Worm (Caenorhabditis elegans) whole organism, L2 larva: ENCODE measurements around the gene F59B2.14.

Experiments used
- alr-1 ChIP-seq: fragments of 150-350 bp; optimal IDR thresholded peaks from 2 replicates; lab custom pipeline; 2014; ENCODE audit warnings: missing biosample characterization, missing genetic modification characterization
- elt-1 ChIP-seq: fragments of 150-350 bp; optimal IDR thresholded peaks from 2 replicates; lab custom pipeline; 2014; ENCODE audit warnings: missing biosample characterization, missing genetic modification characterization
- mdl-1 ChIP-seq, 2 experiments: fragments of 150-350 bp in 1 of 2; sonication (generic microtip) in 1 of 2; optimal IDR thresholded peaks; 2 replicates each; lab custom pipeline; 2017; ENCODE audit warnings: missing biosample characterization in 2 of 2, missing genetic modification characterization in 2 of 2
- unc-62 ChIP-seq: fragments of 150-350 bp; optimal IDR thresholded peaks from 2 replicates; lab custom pipeline; 2014; ENCODE audit warnings: missing biosample characterization, missing genetic modification reagents, missing genetic modification characterization

DNA sequence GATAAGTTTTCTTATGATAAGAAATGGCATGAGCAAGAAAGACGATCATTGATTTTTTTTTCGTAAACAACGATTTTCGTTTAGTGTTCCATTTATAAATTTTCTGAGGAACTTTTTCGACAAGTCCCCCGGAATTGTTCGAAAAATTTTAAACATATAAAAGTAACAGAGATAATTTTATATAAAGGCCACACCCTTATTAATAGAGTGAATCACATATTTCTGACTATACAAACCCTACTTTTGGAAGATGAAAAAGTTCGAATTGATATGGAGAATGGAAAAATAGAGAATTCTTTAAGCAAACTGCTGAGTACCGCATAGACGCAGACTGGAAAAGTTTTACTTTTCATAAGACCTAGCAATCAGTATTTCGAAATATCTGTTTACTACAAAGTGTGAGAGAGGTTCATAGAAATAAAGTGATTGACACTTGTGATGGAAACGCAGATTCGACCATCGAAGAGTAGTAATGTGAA, 28.7 kb upstream of the F59B2.14 start:
- TF ChIP-seq mdl-1 (tag; optimal IDR thresholded peaks at IDR 0.05; lab: Kevin White, UChicago) (no peak), alr-1 (tag; lab: Kevin White, UChicago) (no peak), elt-1 (tag; lab: Kevin White, UChicago) (no peak), unc-62 (GFP tag; lab: Kevin White, UChicago) (peak; percentile 0)
